Worm (Caenorhabditis elegans) whole organism, late embryonic: ENCODE measurements around the gene C13A10.1.

Experiments used
- pqm-1 ChIP-seq: sonication (generic microtip); optimal IDR thresholded peaks from 2 replicates; lab custom pipeline; 2016; ENCODE audit warnings: missing genetic modification characterization, missing compliant biosample characterization
- sox-4 ChIP-seq: sonication (generic microtip); optimal IDR thresholded peaks from 2 replicates; lab custom pipeline; 2017; ENCODE audit warnings: mild to moderate bottlenecking, missing genetic modification characterization, inconsistent platforms, missing compliant biosample characterization

DNA sequence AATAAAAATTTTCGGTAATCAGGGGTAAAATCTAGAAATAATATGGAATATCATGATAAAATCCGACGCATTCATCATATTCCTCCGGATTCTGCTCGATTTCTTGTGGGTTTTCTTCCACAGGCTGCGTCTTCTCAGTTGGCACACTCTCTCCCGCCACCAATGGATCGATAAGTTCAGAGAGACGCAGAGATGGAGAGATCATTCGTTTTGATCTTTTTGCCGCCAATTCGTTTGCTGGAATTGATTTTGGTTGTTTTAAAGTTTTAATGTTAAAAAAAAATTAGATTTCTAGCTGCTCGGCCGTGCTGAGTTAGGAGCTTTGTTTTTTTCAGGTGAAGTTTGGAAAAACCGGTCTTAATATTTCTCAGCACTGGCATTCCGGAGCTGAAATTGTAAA, 1.8 kb upstream of the C13A10.1 start:
- no peak for TF ChIP-seq sox-4
- no peak for TF ChIP-seq pqm-1
